Fruit fly (Drosophila melanogaster) whole organism, embryonic: ENCODE measurements around the gene CG14036.

ENCODE experiments used
- Aef1 ChIP-seq: fragments of 200-800 bp; sonication (Bioruptor generic); IDR thresholded peaks from 3 replicates; pipeline ENCODE4 v1.3.6; 2022; ENCODE audit warnings: missing biosample characterization, missing genetic modification characterization
- Antp ChIP-seq: fragments of 200-800 bp; sonication (Bioruptor generic); optimal IDR thresholded peaks from 3 replicates; lab custom pipeline; 2016; ENCODE audit warnings: missing biosample characterization, missing genetic modification characterization
- Atf-2 ChIP-seq: fragments of 200-800 bp; sonication (Bioruptor generic); optimal IDR thresholded peaks from 2 replicates; lab custom pipeline; 2016; ENCODE audit warnings: missing biosample characterization, missing genetic modification characterization
- CG13287 ChIP-seq: fragments of 200-800 bp; sonication (Bioruptor generic); IDR thresholded peaks from 2 replicates; pipeline ENCODE4 v1.3.6; 2022; ENCODE audit warnings: missing biosample characterization, missing genetic modification characterization; ENCODE audit not compliant: partially characterized antibody
- CG13624 ChIP-seq: fragments of 200-800 bp; sonication (Bioruptor generic); optimal IDR thresholded peaks from 2 replicates; lab custom pipeline; 2016; ENCODE audit warnings: missing biosample characterization, missing genetic modification characterization
- CG14014 ChIP-seq: fragments of 200-800 bp; sonication (Bioruptor generic); IDR thresholded peaks from 2 replicates; pipeline ENCODE4 v1.3.6; 2022; ENCODE audit warnings: missing biosample characterization, missing genetic modification characterization
- CG14441 ChIP-seq: fragments of 200-800 bp; sonication (Bioruptor generic); IDR thresholded peaks from 2 replicates; pipeline ENCODE4 v1.3.6; 2022; ENCODE audit warnings: missing biosample characterization, missing genetic modification characterization
- CG15011 ChIP-seq: fragments of 200-800 bp; sonication (Bioruptor generic); optimal IDR thresholded peaks from 3 replicates; lab custom pipeline; 2018; ENCODE audit warnings: missing biosample characterization, mild to moderate bottlenecking, missing genetic modification characterization
- CG1603 ChIP-seq: fragments of 200-800 bp; sonication (Bioruptor generic); optimal IDR thresholded peaks from 2 replicates; lab custom pipeline; 2019; ENCODE audit warnings: missing biosample characterization, mild to moderate bottlenecking, missing genetic modification characterization, moderate library complexity
- CG2678 ChIP-seq: fragments of 200-800 bp; sonication (Bioruptor generic); optimal IDR thresholded peaks from 3 replicates; lab custom pipeline; 2019; ENCODE audit warnings: missing biosample characterization, mild to moderate bottlenecking, missing genetic modification characterization, moderate library complexity
- CG3407 ChIP-seq: fragments of 200-800 bp; sonication (Bioruptor generic); optimal IDR thresholded peaks from 2 replicates; lab custom pipeline; 2018; ENCODE audit warnings: missing biosample characterization, mild to moderate bottlenecking, missing genetic modification characterization
- CG3838 ChIP-seq: fragments of 200-800 bp; sonication (Bioruptor generic); optimal IDR thresholded peaks from 3 replicates; lab custom pipeline; 2016; ENCODE audit warnings: missing biosample characterization, missing genetic modification characterization
- CG5245 ChIP-seq: fragments of 200-800 bp; sonication (Bioruptor generic); optimal IDR thresholded peaks from 3 replicates; lab custom pipeline; 2016; ENCODE audit warnings: missing biosample characterization, missing genetic modification characterization
- CG6689 ChIP-seq: fragments of 200-800 bp; sonication (Bioruptor generic); IDR thresholded peaks from 2 replicates; pipeline ENCODE4 v1.3.6; 2022; ENCODE audit warnings: missing biosample characterization, missing genetic modification characterization
- CG7987 ChIP-seq: fragments of 200-800 bp; sonication (Bioruptor generic); optimal IDR thresholded peaks from 2 replicates; lab custom pipeline; 2018; ENCODE audit warnings: missing biosample characterization, mild to moderate bottlenecking, missing genetic modification characterization, moderate library complexity
- CG8359 ChIP-seq: fragments of 200-800 bp; sonication (Bioruptor generic); optimal IDR thresholded peaks from 2 replicates; lab custom pipeline; 2017; ENCODE audit warnings: missing biosample characterization, mild to moderate bottlenecking, missing genetic modification characterization, borderline replicate concordance
- CG9932 ChIP-seq: fragments of 200-800 bp; sonication (Bioruptor generic); IDR thresholded peaks from 2 replicates; pipeline ENCODE4 v1.3.6; 2022; ENCODE audit warnings: missing biosample characterization, missing genetic modification characterization
- CHES-1-like ChIP-seq: fragments of 200-800 bp; sonication (Bioruptor generic); optimal IDR thresholded peaks from 2 replicates; lab custom pipeline; 2016; ENCODE audit warnings: missing biosample characterization, missing genetic modification characterization
- Ets97D ChIP-seq: fragments of 200-800 bp; sonication (Bioruptor generic); optimal IDR thresholded peaks from 3 replicates; lab custom pipeline; 2016; ENCODE audit warnings: missing biosample characterization, missing genetic modification characterization
- GATAe ChIP-seq: fragments of 200-800 bp; sonication (Bioruptor generic); conservative IDR thresholded peaks from 2 replicates; pipeline ENCODE4 v1.3.6; 2022; ENCODE audit warnings: missing biosample characterization, missing genetic modification characterization
- Hmx ChIP-seq: fragments of 200-800 bp; sonication (Bioruptor generic); optimal IDR thresholded peaks from 2 replicates; lab custom pipeline; 2016; ENCODE audit warnings: missing biosample characterization, missing genetic modification characterization
- Hr39 ChIP-seq: fragments of >200 bp; optimal IDR thresholded peaks from 2 replicates; lab custom pipeline; 2017
- Max ChIP-seq: fragments of 200-800 bp; sonication (Bioruptor generic); optimal IDR thresholded peaks from 2 replicates; lab custom pipeline; 2016; ENCODE audit warnings: missing biosample characterization, mild to moderate bottlenecking, missing genetic modification characterization
- Med ChIP-seq: fragments of 200-800 bp; sonication (Bioruptor generic); peaks from one replicate; lab custom pipeline; 2016; ENCODE audit warnings: missing biosample characterization, missing genetic modification characterization, mild to moderate bottlenecking, inconsistent platforms, moderate library complexity
- NFAT ChIP-seq: fragments of 200-800 bp; sonication (Bioruptor generic); IDR thresholded peaks from 2 replicates; pipeline ENCODE4 v1.3.6; 2022; ENCODE audit warnings: missing biosample characterization, missing genetic modification characterization
- Nf-YA ChIP-seq: fragments of 200-800 bp; sonication (Bioruptor generic); IDR thresholded peaks from 2 replicates; pipeline ENCODE4 v1.3.6; 2022; ENCODE audit warnings: missing biosample characterization, missing genetic modification characterization
- Pdp1 ChIP-seq, 2 experiments: fragments of 200-800 bp; sonication (Bioruptor generic); optimal IDR thresholded peaks; 3 replicates each; lab custom pipeline; 2016; ENCODE audit warnings: missing biosample characterization in 2 of 2, missing genetic modification characterization in 2 of 2, mild to moderate bottlenecking in 1 of 2, moderate library complexity in 1 of 2
- Sry-δ ChIP-seq: fragments of 200-800 bp; sonication (Bioruptor generic); optimal IDR thresholded peaks from 2 replicates; lab custom pipeline; 2016; ENCODE audit warnings: missing biosample characterization, missing genetic modification characterization
- Vsx1 ChIP-seq: fragments of 200-800 bp; sonication (Bioruptor generic); optimal IDR thresholded peaks from 2 replicates; lab custom pipeline; 2017; ENCODE audit warnings: missing biosample characterization, mild to moderate bottlenecking, missing genetic modification characterization, missing genetic modification reagents
- al ChIP-seq: fragments of 200-800 bp; sonication (Bioruptor generic); IDR thresholded peaks from 2 replicates; pipeline ENCODE4 v1.3.6; 2022; ENCODE audit warnings: missing biosample characterization, missing genetic modification characterization
- br ChIP-seq: fragments of >200 bp; optimal IDR thresholded peaks from 2 replicates; lab custom pipeline; 2017
- ci ChIP-seq: fragments of 200-800 bp; sonication (Bioruptor generic); IDR thresholded peaks from 3 replicates; pipeline ENCODE4 v1.3.6; 2022; ENCODE audit warnings: missing biosample characterization, missing genetic modification characterization
- croc ChIP-seq: fragments of 200-800 bp; sonication (Bioruptor generic); conservative IDR thresholded peaks from 3 replicates; pipeline ENCODE4 v1.3.6; 2022; ENCODE audit warnings: missing biosample characterization, missing genetic modification characterization
- exex ChIP-seq: fragments of 200-800 bp; sonication (Bioruptor generic); optimal IDR thresholded peaks from 4 replicates; lab custom pipeline; 2018; ENCODE audit warnings: missing biosample characterization, mild to moderate bottlenecking, missing genetic modification characterization, moderate library complexity
- fd3F ChIP-seq: fragments of 200-800 bp; sonication (Bioruptor generic); optimal IDR thresholded peaks from 2 replicates; lab custom pipeline; 2018; ENCODE audit warnings: missing biosample characterization, mild to moderate bottlenecking, missing genetic modification characterization, moderate library complexity
- fu2 ChIP-seq: fragments of 200-800 bp; sonication (Bioruptor generic); optimal IDR thresholded peaks from 2 replicates; lab custom pipeline; 2016; ENCODE audit warnings: missing biosample characterization, missing genetic modification characterization
- hb ChIP-seq: fragments of 200-800 bp; sonication (Bioruptor generic); IDR thresholded peaks from 3 replicates; pipeline ENCODE4 v1.3.6; 2022; ENCODE audit warnings: missing biosample characterization, missing genetic modification characterization; ENCODE audit not compliant: partially characterized antibody
- hth ChIP-seq: fragments of >200 bp; optimal IDR thresholded peaks from 2 replicates; lab custom pipeline; 2017; ENCODE audit warnings: inconsistent platforms
- jing ChIP-seq: fragments of 200-800 bp; sonication (Bioruptor generic); optimal IDR thresholded peaks from 2 replicates; lab custom pipeline; 2018; ENCODE audit warnings: missing biosample characterization, mild to moderate bottlenecking, missing genetic modification characterization
- kah ChIP-seq: fragments of 200-800 bp; sonication (Bioruptor generic); optimal IDR thresholded peaks from 2 replicates; lab custom pipeline; 2018; ENCODE audit warnings: missing biosample characterization, mild to moderate bottlenecking, missing genetic modification characterization
- kay ChIP-seq: fragments of 200-800 bp; sonication (Bioruptor generic); optimal IDR thresholded peaks from 2 replicates; lab custom pipeline; 2016; ENCODE audit warnings: missing biosample characterization, missing genetic modification characterization
- mam ChIP-seq: fragments of 200-800 bp; sonication (Bioruptor generic); optimal IDR thresholded peaks from 3 replicates; lab custom pipeline; 2016; ENCODE audit warnings: missing biosample characterization, missing genetic modification characterization
- mirr ChIP-seq: fragments of 200-800 bp; sonication (Bioruptor generic); optimal IDR thresholded peaks from 3 replicates; lab custom pipeline; 2018; ENCODE audit warnings: missing biosample characterization, mild to moderate bottlenecking, missing genetic modification characterization
- nerfin-2 ChIP-seq: fragments of 200-800 bp; sonication (Bioruptor generic); IDR thresholded peaks from 2 replicates; pipeline ENCODE4 v1.3.6; 2022; ENCODE audit warnings: missing biosample characterization, missing genetic modification characterization; ENCODE audit not compliant: partially characterized antibody
- pita ChIP-seq: fragments of 200-800 bp; sonication (Bioruptor generic); optimal IDR thresholded peaks from 2 replicates; lab custom pipeline; 2017; ENCODE audit warnings: missing biosample characterization, mild to moderate bottlenecking, missing genetic modification characterization
- schlank ChIP-seq: fragments of 200-800 bp; sonication (Bioruptor generic); optimal IDR thresholded peaks from 2 replicates; lab custom pipeline; 2018; ENCODE audit warnings: missing biosample characterization, mild to moderate bottlenecking, missing genetic modification characterization
- sqz ChIP-seq: fragments of 200-800 bp; sonication (Bioruptor generic); optimal IDR thresholded peaks from 3 replicates; lab custom pipeline; 2018; ENCODE audit warnings: missing biosample characterization, mild to moderate bottlenecking, missing genetic modification characterization
- ssp ChIP-seq: fragments of 200-800 bp; sonication (Bioruptor generic); IDR thresholded peaks from 2 replicates; pipeline ENCODE4 v1.3.6; 2022; ENCODE audit warnings: missing biosample characterization, missing genetic modification characterization
- stc ChIP-seq: fragments of 200-800 bp; sonication (Bioruptor generic); IDR thresholded peaks from 2 replicates; pipeline ENCODE4 v1.3.6; 2022; ENCODE audit warnings: missing biosample characterization, missing genetic modification characterization
- sug ChIP-seq: fragments of 200-800 bp; optimal IDR thresholded peaks from 2 replicates; lab custom pipeline; 2019; ENCODE audit warnings: missing biosample characterization, mild to moderate bottlenecking, missing genetic modification characterization, moderate library complexity
- tx ChIP-seq: fragments of 200-800 bp; sonication (Bioruptor generic); optimal IDR thresholded peaks from 2 replicates; lab custom pipeline; 2016; ENCODE audit warnings: missing biosample characterization, missing genetic modification characterization
- vvl ChIP-seq: fragments of 200-800 bp; sonication (Bioruptor generic); IDR thresholded peaks from 2 replicates; pipeline ENCODE4 v1.3.6; 2022; ENCODE audit warnings: missing biosample characterization, missing genetic modification characterization
- yki ChIP-seq: fragments of >200 bp; optimal IDR thresholded peaks from 3 replicates; lab custom pipeline; 2018

The CG14036 gene

dm6 chr2L:5084586-5085257 is 29.9 kb upstream of the CG14036 start (continued):
- no peak for TF ChIP-seq CG6689 (GFP tag; lab: Robert Waterston, UW)
- TF ChIP-seq NFAT (GFP tag; lab: Robert Waterston, UW) = no peak
- no peak for TF ChIP-seq hth (lab: Kevin White, UChicago)
- no peak for TF ChIP-seq Hr39 (lab: Kevin White, UChicago)
- no peak for TF ChIP-seq schlank (tag; lab: Kevin White, UChicago)
- TF ChIP-seq yki (lab: Kevin White, UChicago) = no peak
- TF ChIP-seq ssp = no peak
- no peak for TF ChIP-seq sqz (GFP tag; lab: Kevin White, UChicago)
- TF ChIP-seq pita = no peak
- TF ChIP-seq mirr (GFP tag; lab: Kevin White, UChicago) = no peak
- no peak for TF ChIP-seq CG14441
- TF ChIP-seq Nf-YA = no peak
- TF ChIP-seq GATAe (GFP tag; lab: Robert Waterston, UW) = no peak
- no peak for TF ChIP-seq kay
- TF ChIP-seq CG8359 (GFP tag; lab: Kevin White, UChicago) = no peak
- TF ChIP-seq Aef1 = no peak
- no peak for TF ChIP-seq CG13287 (GFP tag; lab: Robert Waterston, UW)
- TF ChIP-seq CG9932 (GFP tag; lab: Robert Waterston, UW) = peak; percentile 48; the same call in 1 of the 2 replicates
- no peak for TF ChIP-seq exex (tag; lab: Kevin White, UChicago)
- no peak for TF ChIP-seq fd3F (GFP tag; lab: Kevin White, UChicago)
- no peak for TF ChIP-seq br (lab: Kevin White, UChicago)
- no peak for TF ChIP-seq sug (tag; lab: Kevin White, UChicago)
- no peak for TF ChIP-seq CG5245
- no peak for TF ChIP-seq Sry-δ (GFP tag; lab: Kevin White, UChicago)
- TF ChIP-seq Ets97D (GFP tag; lab: Kevin White, UChicago) = no peak
- no peak for TF ChIP-seq CG13624 (GFP tag; lab: Kevin White, UChicago)
- TF ChIP-seq croc = no peak
- no peak for TF ChIP-seq Max (GFP tag; lab: Kevin White, UChicago)
- TF ChIP-seq CHES-1-like (GFP tag; lab: Kevin White, UChicago) = peak; percentile 20
- no peak for TF ChIP-seq hb (GFP tag; lab: Robert Waterston, UW)
- no peak for TF ChIP-seq nerfin-2 (GFP tag; lab: Robert Waterston, UW)
- peak; percentile 70 for TF ChIP-seq vvl (GFP tag; lab: Robert Waterston, UW)
- TF ChIP-seq CG3407 = no peak
- TF ChIP-seq mam (GFP tag; lab: Kevin White, UChicago) = no peak
- TF ChIP-seq ci (GFP tag; lab: Robert Waterston, UW) = no peak
- no peak for TF ChIP-seq Pdp1 (GFP tag; optimal IDR thresholded peaks at IDR 0.05; lab: Kevin White, UChicago)
- no peak for TF ChIP-seq CG1603 (tag; lab: Kevin White, UChicago)
- no peak for TF ChIP-seq CG3838 (GFP tag; lab: Kevin White, UChicago)
- no peak for TF ChIP-seq stc (GFP tag; lab: Robert Waterston, UW)
- TF ChIP-seq CG7987 (GFP tag; lab: Kevin White, UChicago) = no peak
- peak; percentile 58 for TF ChIP-seq Vsx1 (GFP tag; lab: Kevin White, UChicago)
- TF ChIP-seq kah (GFP tag; lab: Kevin White, UChicago) = no peak
- no peak for TF ChIP-seq CG15011 (GFP tag; lab: Kevin White, UChicago)
- TF ChIP-seq Antp (GFP tag; lab: Kevin White, UChicago) = no peak
- TF ChIP-seq Atf-2 = no peak
- no peak for TF ChIP-seq tx (GFP tag; lab: Kevin White, UChicago)
- TF ChIP-seq fu2 (GFP tag; lab: Kevin White, UChicago) = no peak
- no peak for TF ChIP-seq jing (GFP tag; lab: Kevin White, UChicago)
- no peak for TF ChIP-seq al (GFP tag; lab: Robert Waterston, UW)
- TF ChIP-seq CG2678 (tag; lab: Kevin White, UChicago) = peak; percentile 3
- TF ChIP-seq CG14014 (GFP tag; lab: Robert Waterston, UW) = no peak
- TF ChIP-seq Hmx (GFP tag; lab: Kevin White, UChicago) = no peak
- TF ChIP-seq Med (GFP tag; lab: Kevin White, UChicago) = peak; percentile 55
